Worm (Caenorhabditis elegans) whole organism, L1 larva: ENCODE measurements around the gene idpc-7.

Experiments used
- C16A3.4 ChIP-seq: fragments of 150-350 bp; optimal IDR thresholded peaks from 2 replicates; lab custom pipeline; 2014; ENCODE audit warnings: missing biosample characterization, missing genetic modification characterization
- aha-1 ChIP-seq: fragments of 150-350 bp; optimal IDR thresholded peaks from 2 replicates; lab custom pipeline; 2014; ENCODE audit warnings: missing biosample characterization, missing genetic modification characterization
- alr-1 ChIP-seq: fragments of 200-800 bp; sonication (Bioruptor generic); optimal IDR thresholded peaks from 2 replicates; lab custom pipeline; 2018; ENCODE audit warnings: borderline replicate concordance, mild to moderate bottlenecking, missing genetic modification characterization, missing compliant biosample characterization
- aly-2 ChIP-seq: fragments of 150-350 bp; optimal IDR thresholded peaks from 2 replicates; lab custom pipeline; 2014; ENCODE audit warnings: missing biosample characterization, missing genetic modification characterization
- ama-1 ChIP-seq: fragments of 150-350 bp; optimal IDR thresholded peaks from 2 replicates; lab custom pipeline; 2014
- blmp-1 ChIP-seq: fragments of 150-350 bp; optimal IDR thresholded peaks from 2 replicates; lab custom pipeline; 2014; ENCODE audit warnings: missing biosample characterization, missing genetic modification characterization
- ces-1 ChIP-seq: fragments of 150-350 bp; optimal IDR thresholded peaks from 2 replicates; lab custom pipeline; 2014; ENCODE audit warnings: missing biosample characterization, missing genetic modification reagents, missing genetic modification characterization
- dpl-1 ChIP-seq, 3 experiments: fragments of 150-350 bp in 2 of 3; sonication (generic microtip) in 1 of 3; optimal IDR thresholded peaks; 2 replicates each; lab custom pipeline; 2014 to 2017; ENCODE audit warnings: missing biosample characterization in 3 of 3, missing genetic modification characterization in 3 of 3, missing genetic modification reagents in 3 of 3
- dsc-1 ChIP-seq: sonication (generic microtip); optimal IDR thresholded peaks from 2 replicates; lab custom pipeline; 2016; ENCODE audit warnings: mild to moderate bottlenecking, missing genetic modification characterization, missing compliant biosample characterization
- egl-27 ChIP-seq, 2 experiments: fragments of 150-350 bp in 1 of 2; sonication (generic microtip); optimal IDR thresholded peaks; 3 replicates each; lab custom pipeline; 2017 to 2018; ENCODE audit warnings: missing biosample characterization in 2 of 2, missing genetic modification characterization in 2 of 2, missing genetic modification reagents in 2 of 2
- elt-2 ChIP-seq: sonication (generic microtip); optimal IDR thresholded peaks from 2 replicates; lab custom pipeline; 2016; ENCODE audit warnings: missing genetic modification characterization, mild to moderate bottlenecking, inconsistent platforms, missing compliant biosample characterization, missing genetic modification reagents
- elt-3 ChIP-seq, 6 experiments: fragments of 150-350 bp in 1 of 6; sonication (generic microtip); optimal IDR thresholded peaks; 2 replicates each; lab custom pipeline; 2017 to 2018; ENCODE audit warnings: missing biosample characterization in 6 of 6, missing genetic modification characterization in 6 of 6, inconsistent platforms in 1 of 6
- fkh-8 ChIP-seq: sonication (generic microtip); optimal IDR thresholded peaks from 2 replicates; lab custom pipeline; 2016; ENCODE audit warnings: mild to moderate bottlenecking, missing genetic modification characterization, missing compliant biosample characterization
- isw-1 ChIP-seq: fragments of 200-800 bp; sonication (Bioruptor generic); IDR thresholded peaks from 2 replicates; pipeline ENCODE4 v1.3.6; 2022; ENCODE audit warnings: missing genetic modification characterization, missing compliant biosample characterization
- jun-1 ChIP-seq: fragments of 150-350 bp; optimal IDR thresholded peaks from 2 replicates; lab custom pipeline; 2014; ENCODE audit warnings: missing biosample characterization, missing genetic modification reagents, missing genetic modification characterization
- lin-13 ChIP-seq: fragments of 150-350 bp; optimal IDR thresholded peaks from 2 replicates; lab custom pipeline; 2014; ENCODE audit warnings: missing biosample characterization, missing genetic modification reagents, missing genetic modification characterization
- lin-14 ChIP-seq: fragments of 200-800 bp; sonication (Bioruptor generic); optimal IDR thresholded peaks from 2 replicates; lab custom pipeline; 2018; ENCODE audit warnings: mild to moderate bottlenecking, missing genetic modification characterization, moderate library complexity, missing compliant biosample characterization
- lin-35 ChIP-seq, 2 experiments: fragments of 150-350 bp; optimal IDR thresholded peaks; 2 replicates each; lab custom pipeline; 2014; ENCODE audit warnings: missing biosample characterization in 2 of 2, missing genetic modification characterization in 2 of 2, missing genetic modification reagents in 2 of 2
- lir-3 ChIP-seq: sonication (generic microtip); optimal IDR thresholded peaks from 2 replicates; lab custom pipeline; 2016; ENCODE audit warnings: mild to moderate bottlenecking, missing genetic modification characterization, moderate library complexity, missing compliant biosample characterization; ENCODE audit not compliant: poor library complexity
- mdl-1 ChIP-seq, 2 experiments: fragments of 150-350 bp; optimal IDR thresholded peaks; 2 replicates each; lab custom pipeline; 2014 to 2017; ENCODE audit warnings: missing biosample characterization in 2 of 2, missing genetic modification characterization in 2 of 2, inconsistent platforms in 1 of 2
- mef-2 ChIP-seq: fragments of 150-350 bp; optimal IDR thresholded peaks from 2 replicates; lab custom pipeline; 2014; ENCODE audit warnings: missing biosample characterization, missing genetic modification characterization
- mep-1 ChIP-seq: fragments of 150-350 bp; optimal IDR thresholded peaks from 2 replicates; lab custom pipeline; 2014; ENCODE audit warnings: missing biosample characterization, missing genetic modification characterization
- nhr-12 ChIP-seq: sonication (generic microtip); optimal IDR thresholded peaks from 2 replicates; lab custom pipeline; 2017; ENCODE audit warnings: missing biosample characterization, missing genetic modification characterization
- nhr-19 ChIP-seq: fragments of 200-800 bp; sonication (Bioruptor generic); conservative IDR thresholded peaks from 2 replicates; pipeline ENCODE4 v1.3.6; 2022; ENCODE audit warnings: missing genetic modification characterization, missing compliant biosample characterization
- nhr-20 ChIP-seq: sonication (generic microtip); optimal IDR thresholded peaks from 2 replicates; lab custom pipeline; 2016; ENCODE audit warnings: mild to moderate bottlenecking, missing genetic modification characterization, missing compliant biosample characterization
- nhr-237 ChIP-seq: fragments of 150-350 bp; optimal IDR thresholded peaks from 2 replicates; lab custom pipeline; 2014; ENCODE audit warnings: missing biosample characterization, missing genetic modification characterization
- nhr-76 ChIP-seq: sonication (generic microtip); optimal IDR thresholded peaks from 2 replicates; lab custom pipeline; 2017; ENCODE audit warnings: missing biosample characterization, missing genetic modification characterization
- nhr-77 ChIP-seq: fragments of 150-350 bp; optimal IDR thresholded peaks from 2 replicates; lab custom pipeline; 2014; ENCODE audit warnings: missing biosample characterization, missing genetic modification characterization
- nhr-84 ChIP-seq: sonication (generic microtip); optimal IDR thresholded peaks from 2 replicates; lab custom pipeline; 2017; ENCODE audit warnings: missing biosample characterization, missing genetic modification characterization
- nhr-90 ChIP-seq: sonication (generic microtip); optimal IDR thresholded peaks from 2 replicates; lab custom pipeline; 2016; ENCODE audit warnings: mild to moderate bottlenecking, missing genetic modification characterization, missing compliant biosample characterization; ENCODE audit not compliant: poor library complexity
- pag-3 ChIP-seq: sonication (generic microtip); optimal IDR thresholded peaks from 2 replicates; lab custom pipeline; 2017; ENCODE audit warnings: missing genetic modification characterization, mild to moderate bottlenecking, missing compliant biosample characterization, antibody characterized with exemption, borderline replicate concordance; ENCODE audit not compliant: insufficient read depth
- pax-3 ChIP-seq: fragments of 200-800 bp; sonication (Bioruptor generic); optimal IDR thresholded peaks from 2 replicates; lab custom pipeline; 2018; ENCODE audit warnings: mild to moderate bottlenecking, missing genetic modification characterization, moderate library complexity, missing compliant biosample characterization
- snu-23 ChIP-seq: sonication (generic microtip); optimal IDR thresholded peaks from 2 replicates; lab custom pipeline; 2016; ENCODE audit warnings: missing genetic modification characterization, missing compliant biosample characterization
- sup-37 ChIP-seq: fragments of 200-800 bp; sonication (Bioruptor generic); optimal IDR thresholded peaks from 2 replicates; lab custom pipeline; 2018; ENCODE audit warnings: mild to moderate bottlenecking, missing genetic modification characterization, missing compliant biosample characterization
- tlp-1 ChIP-seq: fragments of 150-350 bp; optimal IDR thresholded peaks from 2 replicates; lab custom pipeline; 2014; ENCODE audit warnings: missing biosample characterization, missing genetic modification characterization
- unc-86 ChIP-seq: sonication (generic microtip); optimal IDR thresholded peaks from 2 replicates; lab custom pipeline; 2016; ENCODE audit warnings: missing genetic modification characterization, missing compliant biosample characterization
- unc-98 ChIP-seq: fragments of 200-800 bp; sonication (Bioruptor generic); IDR thresholded peaks from 2 replicates; pipeline ENCODE4 v1.3.6; 2022; ENCODE audit warnings: missing genetic modification characterization, missing compliant biosample characterization
- vab-15 ChIP-seq: sonication (generic microtip); optimal IDR thresholded peaks from 2 replicates; lab custom pipeline; 2017; ENCODE audit warnings: missing genotype, mild to moderate bottlenecking, missing genetic modification characterization, missing compliant biosample characterization
- zip-4 ChIP-seq: fragments of 200-800 bp; sonication (Bioruptor generic); optimal IDR thresholded peaks from 2 replicates; lab custom pipeline; 2018; ENCODE audit warnings: mild to moderate bottlenecking, missing genetic modification characterization, moderate library complexity, missing compliant biosample characterization
- ztf-4 ChIP-seq: fragments of 150-350 bp; optimal IDR thresholded peaks from 2 replicates; lab custom pipeline; 2014; ENCODE audit warnings: missing biosample characterization, missing genetic modification characterization

idpc-7 gene

ce11 chrV:9622834-9623233 lies 4.0 kb upstream of the idpc-7 start, which contains the start of gene idpc-5:
Gene idpc-5, minus strand, starts transcription at chrV:9622934.
- TF ChIP-seq mef-2 (tag; lab: Kevin White, UChicago) = no peak
- TF ChIP-seq nhr-12 = no peak
- TF ChIP-seq jun-1 (tag; lab: Kevin White, UChicago) = no peak
- TF ChIP-seq aha-1 (tag; lab: Kevin White, UChicago) = no peak
- TF ChIP-seq fkh-8 (tag; lab: Kevin White, UChicago) = no peak
- no peak for TF ChIP-seq dsc-1 (tag; lab: Kevin White, UChicago)
- no peak for TF ChIP-seq nhr-19 (GFP tag; lab: Robert Waterston, UW)
- TF ChIP-seq blmp-1 (tag; lab: Kevin White, UChicago) = no peak
- TF ChIP-seq unc-86 (tag; lab: Kevin White, UChicago) = no peak
- TF ChIP-seq nhr-20 (tag; lab: Kevin White, UChicago) = no peak
- no peak for TF ChIP-seq mdl-1 (tag; optimal IDR thresholded peaks at IDR 0.05; lab: Kevin White, UChicago)
- TF ChIP-seq nhr-76 (tag; lab: Kevin White, UChicago) = no peak
- no peak for TF ChIP-seq lir-3 (tag; lab: Kevin White, UChicago)
- no peak for TF ChIP-seq nhr-77 (tag; lab: Kevin White, UChicago)
- TF ChIP-seq isw-1 (GFP tag; lab: Robert Waterston, UW) = no peak

ce11 chrV:9621437-9621836 lies 2.6 kb upstream of the idpc-7 start:
- TF ChIP-seq mdl-1 (tag; optimal IDR thresholded peaks at IDR 0.05; lab: Kevin White, UChicago) (no peak), jun-1 (tag; lab: Kevin White, UChicago) (no peak), lin-35 (GFP tag; optimal IDR thresholded peaks at IDR 0.05; lab: Kevin White, UChicago) (no peak), aly-2 (tag; lab: Kevin White, UChicago) (no peak), ces-1 (GFP tag; lab: Kevin White, UChicago) (no peak), zip-4 (no peak), lin-14 (no peak), dsc-1 (tag; lab: Kevin White, UChicago) (no peak), vab-15 (tag; lab: Kevin White, UChicago) (no peak), tlp-1 (no peak), pax-3 (tag; lab: Kevin White, UChicago) (no peak), mef-2 (tag; lab: Kevin White, UChicago) (no peak), egl-27 (tag; optimal IDR thresholded peaks at IDR 0.05; lab: Kevin White, UChicago) (no peak), mep-1 (tag; lab: Kevin White, UChicago) (no peak), sup-37 (GFP tag; lab: Kevin White, UChicago) (no peak)

- TF ChIP-seq C16A3.4 (no peak), lin-14 (no peak), dpl-1 (GFP tag; optimal IDR thresholded peaks at IDR 0.05; lab: Kevin White, UChicago) (no peak), ama-1 (no peak)
Measured at ce11 chrV:9620417-9620816, 1.6 kb upstream of the idpc-7 start.

ce11 chrV:9619850-9620249 lies 1.0 kb upstream of the idpc-7 start, which contains the start of gene idpc-6:
Gene idpc-6, plus strand, starts transcription at chrV:9620150.
- TF ChIP-seq elt-3 (tag; optimal IDR thresholded peaks at IDR 0.05; lab: Kevin White, UChicago) (no peak), lir-3 (tag; lab: Kevin White, UChicago) (no peak), pag-3 (tag; lab: Kevin White, UChicago) (no peak), alr-1 (tag; lab: Kevin White, UChicago) (no peak), jun-1 (tag; lab: Kevin White, UChicago) (no peak), nhr-84 (tag; lab: Kevin White, UChicago) (no peak), ama-1 (no peak), nhr-19 (GFP tag; lab: Robert Waterston, UW) (no peak), nhr-90 (no peak), elt-2 (tag; lab: Kevin White, UChicago) (no peak), snu-23 (GFP tag; lab: Kevin White, UChicago) (no peak), nhr-237 (tag; lab: Kevin White, UChicago) (no peak), lin-13 (GFP tag; lab: Kevin White, UChicago) (no peak), ztf-4 (no peak), unc-98 (GFP tag; lab: Robert Waterston, UW) (no peak)
- TF ChIP-seq, all 84 proteins: peak for 0
